Worm (Caenorhabditis elegans): Measurements from ENCODE around the gene str-35.

str-35 gene

ce11 chrV:4437215-4437614 lies 37.4 kb upstream of the str-35 start (continued):
- TF ChIP-seq gei-17 (GFP tag; optimal IDR thresholded peaks at IDR 0.05) (no peak), ets-4 (GFP tag; optimal IDR thresholded peaks at IDR 0.05) (no peak), bed-1 (GFP tag; IDR thresholded peaks at IDR 0.05) (no peak)

DNA sequence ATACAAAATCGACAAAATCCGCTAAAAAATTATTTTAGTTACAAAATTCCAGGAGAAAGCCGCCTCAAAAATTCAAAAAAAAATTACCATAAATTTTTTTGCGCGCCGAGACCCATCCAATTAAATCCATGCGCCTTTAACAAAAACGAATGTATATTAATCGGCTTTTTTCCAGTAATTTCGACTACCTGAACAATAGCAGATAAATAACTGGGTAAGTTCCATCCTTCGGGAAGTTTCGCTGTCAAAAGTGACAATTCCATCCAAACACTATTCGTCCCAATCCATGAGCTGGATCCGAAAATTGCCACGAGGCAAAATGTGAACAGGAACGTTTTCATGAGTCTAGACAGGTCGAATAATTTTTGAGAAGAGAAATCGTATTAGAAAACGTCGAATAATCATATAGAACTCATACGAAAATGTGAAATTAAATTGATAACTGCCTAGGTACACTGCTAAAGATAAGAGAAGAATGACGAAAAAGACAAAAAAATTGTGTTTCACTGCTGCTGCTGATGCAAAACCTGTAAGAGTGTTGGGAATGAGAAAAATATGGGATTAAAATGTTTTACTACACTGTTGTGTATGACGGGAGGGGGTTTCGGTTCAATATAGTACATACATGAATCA lies 31.8 kb upstream of the str-35 start, which contains the start of gene rft-1:
TSS of gene rft-1 (minus strand) at position 475 of the 633 bp plus-strand sequence.
- TF ChIP-seq nhr-80 (tag; optimal IDR thresholded peaks at IDR 0.05), result peak; percentile 47
- peak; percentile 40 for TF ChIP-seq him-1 (tag; optimal IDR thresholded peaks at IDR 0.05)
- no peak for TF ChIP-seq lin-26 (GFP tag; IDR thresholded peaks at IDR 0.05)

- no peak for TF ChIP-seq ceh-27 (GFP tag; optimal IDR thresholded peaks at IDR 0.05)
- no peak for TF ChIP-seq sptf-2 (GFP tag; optimal IDR thresholded peaks at IDR 0.05)
- peak; percentile 89 for TF ChIP-seq snpc-1.1 (tag; optimal IDR thresholded peaks at IDR 0.05; ENCODE audit: insufficient read depth)
- no peak for TF ChIP-seq zim-3 (tag; optimal IDR thresholded peaks at IDR 0.05)
- peak; percentile 41; the same call in 1 of the 2 replicates for TF ChIP-seq F33H1.4 (GFP tag; IDR thresholded peaks at IDR 0.05)
- peak; percentile 14 for TF ChIP-seq tbp1 (GFP tag; optimal IDR thresholded peaks at IDR 0.05)
- peak; percentile 42 for TF ChIP-seq efl-1 (GFP tag; optimal IDR thresholded peaks at IDR 0.05)
- no peak for TF ChIP-seq madf-3 (GFP tag; IDR thresholded peaks at IDR 0.05)
- TF ChIP-seq hmg-1.2 (GFP tag; IDR thresholded peaks at IDR 0.05), result peak; percentile 46
- TF ChIP-seq ceh-100 (GFP tag; IDR thresholded peaks at IDR 0.05), result peak; percentile 61; the same call in 1 of the 2 replicates
- TF ChIP-seq lsl-1 (GFP tag; optimal IDR thresholded peaks at IDR 0.05), result peak; percentile 71
- no peak for TF ChIP-seq somi-1 (GFP tag; optimal IDR thresholded peaks at IDR 0.05)
- TF ChIP-seq Y53G8AR.9 (GFP tag; conservative IDR thresholded peaks at IDR 0.05), result no peak
- 0 out of 2 replicates have a peak, but pooled peaks have one; percentile 38 for TF ChIP-seq dox-1 (GFP tag; IDR thresholded peaks at IDR 0.05)
- TF ChIP-seq mcd-1 (GFP tag; IDR thresholded peaks at IDR 0.05), result peak; percentile 54; the same call in 1 of the 2 replicates
- peak; percentile 65 for TF ChIP-seq D2030.7 (GFP tag; IDR thresholded peaks at IDR 0.05)
- peak; percentile 71 for TF ChIP-seq attf-6 (GFP tag; IDR thresholded peaks at IDR 0.05)
- peak; percentile 50 for TF ChIP-seq lin-54 (GFP tag; optimal IDR thresholded peaks at IDR 0.05)
- no peak for TF ChIP-seq ekl-4 (GFP tag; IDR thresholded peaks at IDR 0.05)
- TF ChIP-seq lin-40 (tag; optimal IDR thresholded peaks at IDR 0.05), result no peak
- TF ChIP-seq madf-8 (GFP tag; conservative IDR thresholded peaks at IDR 0.05), result 0 out of 2 replicates have a peak, but pooled peaks have one; percentile 21
- peak; percentile 5 for TF ChIP-seq F49E8.2 (tag; optimal IDR thresholded peaks at IDR 0.05; ENCODE audit: insufficient read depth)
- TF ChIP-seq hsf-1 (GFP tag; IDR thresholded peaks at IDR 0.05), result 0 out of 2 replicates have a peak, but pooled peaks have one; percentile 15
- TF ChIP-seq hmg-20 (GFP tag; IDR thresholded peaks at IDR 0.05), result no peak
- peak; percentile 74 for TF ChIP-seq snpc-3.4 (tag; optimal IDR thresholded peaks at IDR 0.05)
- TF ChIP-seq pbrm-1 (GFP tag; IDR thresholded peaks at IDR 0.05), result peak; percentile 78
- TF ChIP-seq ceh-91 (GFP tag; IDR thresholded peaks at IDR 0.05), result no peak
- no peak for TF ChIP-seq tlf-1 (GFP tag; optimal IDR thresholded peaks at IDR 0.05)
- peak; percentile 62 for TF ChIP-seq xnd-1 (tag; optimal IDR thresholded peaks at IDR 0.05)
- TF ChIP-seq gei-17 (GFP tag; optimal IDR thresholded peaks at IDR 0.05), result no peak
- peak; percentile 91 for TF ChIP-seq snpc-4 (GFP tag; optimal IDR thresholded peaks at IDR 0.05)
- peak; percentile 35 to 96 (median 93) for TF ChIP-seq snpc-4 (tag; optimal IDR thresholded peaks at IDR 0.05)
- TF ChIP-seq madf-6 (GFP tag; IDR thresholded peaks at IDR 0.05), result peak; percentile 85
- no peak for TF ChIP-seq dpl-1 (GFP tag; optimal IDR thresholded peaks at IDR 0.05)
Observed at ce11 chrV:4447637-4448036, 27.0 kb upstream of the str-35 start.

Data from whole organism, young adult.